Worm (Caenorhabditis elegans) whole organism, L3 larva: ENCODE data around the gene dph-3.

Experiments
- ceh-9 ChIP-seq: sonication (generic microtip); optimal IDR thresholded peaks from 2 replicates; lab custom pipeline; 2018; ENCODE audit warnings: missing biosample characterization, missing genetic modification characterization
- egl-27 ChIP-seq: sonication (generic microtip); optimal IDR thresholded peaks from 4 replicates; lab custom pipeline; 2017; ENCODE audit warnings: missing biosample characterization, missing genetic modification reagents, missing genetic modification characterization
- elt-2 ChIP-seq: sonication (generic microtip); optimal IDR thresholded peaks from 2 replicates; lab custom pipeline; 2016; ENCODE audit warnings: missing genetic modification reagents, mild to moderate bottlenecking, missing genetic modification characterization, missing compliant biosample characterization
- lsy-12 ChIP-seq: sonication (generic microtip); optimal IDR thresholded peaks from 2 replicates; lab custom pipeline; 2016; ENCODE audit warnings: mild to moderate bottlenecking, missing genetic modification characterization, missing compliant biosample characterization
- nhr-12 ChIP-seq: fragments of 150-350 bp; optimal IDR thresholded peaks from 2 replicates; lab custom pipeline; 2014; ENCODE audit warnings: missing biosample characterization, missing genetic modification characterization
- nhr-28 ChIP-seq: fragments of 150-350 bp; optimal IDR thresholded peaks from 2 replicates; lab custom pipeline; 2014; ENCODE audit warnings: missing biosample characterization, missing genetic modification characterization
- pha-4 ChIP-seq: fragments of 150-350 bp; optimal IDR thresholded peaks from 2 replicates; lab custom pipeline; 2014; ENCODE audit warnings: missing biosample characterization, missing genetic modification reagents, missing genetic modification characterization
- snpc-4 ChIP-seq: fragments of 150-350 bp; optimal IDR thresholded peaks from 2 replicates; lab custom pipeline; 2014; ENCODE audit warnings: missing biosample characterization, missing genetic modification characterization
- tbx-2 ChIP-seq: sonication (generic microtip); optimal IDR thresholded peaks from 2 replicates; lab custom pipeline; 2016; ENCODE audit warnings: mild to moderate bottlenecking, missing genetic modification characterization, missing compliant biosample characterization
- unc-39 ChIP-seq: sonication (generic microtip); optimal IDR thresholded peaks from 4 replicates; lab custom pipeline; 2017; ENCODE audit warnings: missing biosample characterization, missing genetic modification characterization
- ztf-11 ChIP-seq: fragments of 150-350 bp; optimal IDR thresholded peaks from 2 replicates; lab custom pipeline; 2014; ENCODE audit warnings: missing biosample characterization, missing genetic modification characterization

DNA sequence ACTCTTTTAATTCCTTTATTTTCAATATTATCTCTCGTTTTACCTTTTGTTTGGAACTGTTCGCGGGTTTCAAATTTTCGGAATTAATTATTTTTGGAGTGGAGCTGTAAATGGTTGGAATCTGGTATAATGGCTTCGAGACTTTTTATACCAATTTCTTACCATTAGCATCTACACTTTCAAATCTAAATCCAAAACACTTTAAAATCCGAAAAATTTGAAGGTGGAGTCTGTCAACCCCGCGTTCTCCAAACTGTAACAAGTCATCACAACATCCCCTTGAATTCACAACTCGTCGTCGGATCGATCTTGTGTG lies 50.4 kb downstream of the dph-3 start, which contains the start of gene nhr-97:
- no peak for TF ChIP-seq elt-2 (tag; lab: Kevin White, UChicago)
- no peak for TF ChIP-seq tbx-2 (tag; lab: Kevin White, UChicago)
- TF ChIP-seq ztf-11 (tag; lab: Kevin White, UChicago): no peak
- TF ChIP-seq nhr-28 (tag; lab: Kevin White, UChicago): no peak
- no peak for TF ChIP-seq egl-27 (tag; lab: Kevin White, UChicago)
- TF ChIP-seq lsy-12 (tag; lab: Kevin White, UChicago): no peak
- TF ChIP-seq snpc-4 (tag; lab: Kevin White, UChicago): no peak
- no peak for TF ChIP-seq ceh-9 (tag; lab: Kevin White, UChicago)
- no peak for TF ChIP-seq unc-39
- no peak for TF ChIP-seq pha-4 (tag; lab: Kevin White, UChicago)
- TF ChIP-seq nhr-12 (tag; lab: Kevin White, UChicago): no peak
